Worm (Caenorhabditis elegans): ENCODE results near the gene lin-24.

DNA sequence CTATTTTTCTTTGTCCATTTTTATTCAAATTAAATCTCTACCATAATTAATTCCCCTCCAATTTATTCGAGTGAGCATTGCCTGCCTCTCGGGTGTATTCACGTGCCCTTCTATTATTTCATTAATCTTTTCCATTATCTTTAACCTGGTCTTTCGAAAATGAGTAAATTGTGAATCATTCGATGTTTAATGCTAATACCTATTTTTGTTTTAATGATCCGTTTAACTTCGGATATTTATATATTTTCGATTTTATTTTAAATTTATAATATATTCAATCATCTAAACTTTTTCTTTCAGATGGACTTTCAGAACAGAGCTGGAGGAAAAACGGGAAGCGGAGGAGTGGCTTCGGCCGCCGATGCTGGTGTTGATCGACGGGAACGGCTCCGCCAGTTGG, 45.1 kb upstream of the lin-24 start, which contains the start of gene repo-1:
- TF ChIP-seq him-1 (tag; optimal IDR thresholded peaks at IDR 0.05) (no peak), dao-5 (tag; optimal IDR thresholded peaks at IDR 0.05) (no peak), W03F9.2 (tag; optimal IDR thresholded peaks at IDR 0.05) (no peak)

Data from whole organism, L4/young adult.